Fruit fly (Drosophila melanogaster) whole organism: ENCODE measurements around the gene CG31125.

Experiments used
- CG8478 ChIP-seq: fragments of >200 bp; optimal IDR thresholded peaks from 2 replicates; lab custom pipeline; 2018; ENCODE audit warnings: inconsistent platforms
- Dll ChIP-seq: fragments of >200 bp; optimal IDR thresholded peaks from 2 replicates; lab custom pipeline; 2017
- EcR ChIP-seq, 2 experiments: fragments of >200 bp; optimal IDR thresholded peaks; 2 replicates each; lab custom pipeline; 2017; ENCODE audit warnings: missing biosample characterization in 2 of 2, missing genetic modification characterization in 2 of 2, missing genetic modification reagents in 2 of 2
- pan ChIP-seq: fragments of >200 bp; optimal IDR thresholded peaks from 2 replicates; lab custom pipeline; 2017
- psq ChIP-seq: fragments of >200 bp; optimal IDR thresholded peaks from 2 replicates; lab custom pipeline; 2017
- usp ChIP-seq: fragments of >200 bp; optimal IDR thresholded peaks from 2 replicates; lab custom pipeline; 2017; ENCODE audit warnings: missing biosample characterization, missing genetic modification characterization, mixed read lengths

The CG31125 gene

DNA sequence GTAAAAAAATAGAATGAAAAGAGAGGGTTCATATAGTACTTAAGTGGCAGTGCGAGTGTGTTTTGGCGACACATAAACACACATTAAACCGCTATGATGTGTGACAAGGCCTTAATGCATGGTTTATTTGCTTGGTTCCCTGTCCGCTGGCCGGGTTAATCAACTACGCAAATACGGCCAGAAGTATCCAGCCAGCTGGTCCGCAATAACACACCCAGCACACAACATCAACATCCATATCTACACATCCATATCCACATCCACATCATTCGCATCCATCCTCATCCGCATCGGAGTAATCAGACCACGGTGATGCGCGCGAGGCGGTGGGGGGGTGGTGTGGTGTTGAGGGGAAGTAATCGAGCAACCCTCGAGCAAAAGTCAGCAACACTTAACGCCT lies 47.8 kb downstream of the CG31125 start:
- TF ChIP-seq CG8478 (lab: Kevin White, UChicago) (no peak), pan (no peak)

dm6 chr3R:24604165-24604564 lies 50.5 kb downstream of the CG31125 start:
- TF ChIP-seq EcR (GFP tag; optimal IDR thresholded peaks at IDR 0.05; lab: Kevin White, UChicago) (no peak), usp (GFP tag; lab: Kevin White, UChicago) (no peak), Dll (lab: Kevin White, UChicago) (no peak), CG8478 (lab: Kevin White, UChicago) (no peak), pan (no peak), psq (lab: Kevin White, UChicago) (no peak)

DNA sequence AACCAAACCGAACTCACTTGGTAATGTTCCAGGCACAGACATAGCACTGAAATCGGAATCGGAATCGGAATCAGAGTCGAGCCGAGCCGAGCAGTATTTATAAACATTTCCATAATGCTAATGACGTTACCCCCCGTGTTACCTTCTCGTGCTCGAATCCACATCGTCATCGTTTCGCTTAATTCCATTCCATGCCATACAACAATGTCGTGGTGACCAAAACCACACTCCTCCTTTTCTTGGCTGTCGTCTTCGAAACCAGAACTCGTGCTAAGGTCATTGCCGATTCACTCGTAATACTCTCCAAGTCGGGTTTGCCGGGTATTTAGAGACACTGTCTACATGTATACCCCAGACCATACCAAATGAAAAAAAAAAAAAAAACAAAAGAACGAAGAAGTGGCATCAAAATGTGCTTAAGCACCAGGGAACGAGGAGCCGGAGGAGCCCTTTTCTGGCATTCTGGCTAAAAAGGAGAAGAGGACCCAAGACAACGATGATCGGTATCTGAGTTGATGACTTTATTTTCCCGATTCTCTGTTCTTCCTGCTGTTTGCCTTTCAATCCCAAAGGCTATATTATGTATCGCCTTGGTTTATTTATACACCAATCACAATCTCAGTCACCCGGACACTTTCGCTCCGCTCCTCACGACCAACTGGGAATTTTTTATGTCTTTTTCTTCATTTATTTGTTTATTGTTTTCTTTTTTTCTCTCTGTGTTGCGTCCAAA lies 51.1 kb downstream of the CG31125 start:
- TF ChIP-seq psq (lab: Kevin White, UChicago): no peak
- TF ChIP-seq Dll (lab: Kevin White, UChicago): no peak
- no peak for TF ChIP-seq pan
- TF ChIP-seq CG8478 (lab: Kevin White, UChicago): no peak
- no peak for TF ChIP-seq usp (GFP tag; lab: Kevin White, UChicago)
- TF ChIP-seq EcR (GFP tag; optimal IDR thresholded peaks at IDR 0.05; lab: Kevin White, UChicago): no peak
